Worm (Caenorhabditis elegans): Measurements from ENCODE around the gene str-106.

- TF ChIP-seq W03F9.2 (tag; optimal IDR thresholded peaks at IDR 0.05) (no peak), him-1 (tag; optimal IDR thresholded peaks at IDR 0.05) (no peak), dao-5 (tag; optimal IDR thresholded peaks at IDR 0.05) (no peak)
Measured at ce11 chrV:16153375-16153774, 27.1 kb upstream of the str-106 start, which contains the start of gene str-254.

Data from whole organism, L4/young adult.